Worm (Caenorhabditis elegans) whole organism, L2 larva: ENCODE data around the gene dtmk-1.

Experiments
- aly-2 ChIP-seq: fragments of 150-350 bp; optimal IDR thresholded peaks from 2 replicates; lab custom pipeline; 2014; ENCODE audit warnings: missing biosample characterization, missing genetic modification characterization
- ceh-16 ChIP-seq: fragments of 150-350 bp; optimal IDR thresholded peaks from 2 replicates; lab custom pipeline; 2014; ENCODE audit warnings: missing biosample characterization, missing genetic modification characterization
- lin-11 ChIP-seq: fragments of 150-350 bp; sonication (generic microtip); optimal IDR thresholded peaks from 2 replicates; lab custom pipeline; 2014; ENCODE audit warnings: missing biosample characterization, missing genetic modification characterization, inconsistent platforms, mixed read lengths
- lin-13 ChIP-seq: fragments of 150-350 bp; optimal IDR thresholded peaks from 2 replicates; lab custom pipeline; 2014; ENCODE audit warnings: missing biosample characterization, missing genetic modification reagents, missing genetic modification characterization
- mbf-1 ChIP-seq: sonication (generic microtip); optimal IDR thresholded peaks from 2 replicates; lab custom pipeline; 2017; ENCODE audit warnings: missing biosample characterization, missing genetic modification characterization
- nhr-23 ChIP-seq: fragments of 150-350 bp; optimal IDR thresholded peaks from 2 replicates; lab custom pipeline; 2014; ENCODE audit warnings: missing biosample characterization, missing genetic modification reagents, missing genetic modification characterization
- nhr-77 ChIP-seq: fragments of 150-350 bp; optimal IDR thresholded peaks from 2 replicates; lab custom pipeline; 2014; ENCODE audit warnings: missing biosample characterization, missing genetic modification characterization
- snpc-4 ChIP-seq: fragments of 150-350 bp; optimal IDR thresholded peaks from 2 replicates; lab custom pipeline; 2014; ENCODE audit warnings: missing biosample characterization, missing genetic modification characterization

- TF ChIP-seq snpc-4 (tag; lab: Kevin White, UChicago) (no peak), nhr-23 (tag; lab: Kevin White, UChicago) (no peak), lin-13 (GFP tag; lab: Kevin White, UChicago) (no peak), lin-11 (tag; lab: Kevin White, UChicago) (no peak), ceh-16 (tag; lab: Kevin White, UChicago) (no peak), aly-2 (tag; lab: Kevin White, UChicago) (no peak), nhr-77 (tag; lab: Kevin White, UChicago) (no peak), mbf-1 (tag; lab: Kevin White, UChicago) (no peak)
Observed at ce11 chrII:9936859-9937258, 30.0 kb downstream of the dtmk-1 start, which contains the start of gene C05C10.3.
